Worm (Caenorhabditis elegans): ENCODE results near the gene T05C1.5.

The T05C1.5 gene

DNA sequence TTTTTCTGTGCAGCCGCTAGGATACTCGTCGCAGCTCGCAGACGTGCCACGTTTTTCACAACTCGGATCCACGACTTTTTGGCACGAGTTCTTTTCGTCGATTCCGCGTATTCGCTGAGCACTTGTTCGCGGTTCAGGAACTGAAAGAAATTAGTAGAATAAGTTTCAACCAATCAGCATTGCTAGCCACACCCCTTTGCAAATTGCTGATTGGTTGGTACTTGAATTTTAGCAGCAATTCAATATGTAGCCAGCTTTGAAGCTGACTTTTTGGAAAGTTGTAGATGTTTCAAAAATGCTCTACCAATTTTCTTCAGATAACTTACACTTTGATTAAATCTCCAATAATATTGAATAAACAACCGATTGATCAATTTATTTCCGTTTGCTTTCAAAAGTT is 49.4 kb downstream of the T05C1.5 start:
- TF ChIP-seq tbx-2 (tag; optimal IDR thresholded peaks at IDR 0.05) (no peak), nfya-1 (tag; optimal IDR thresholded peaks at IDR 0.05; ENCODE audit: insufficient read depth) (peak; percentile 93)

Measured in whole organism, L3 larva.